Worm (Caenorhabditis elegans) whole organism, L3 larva: Measurements from ENCODE around the gene srh-233.

ENCODE experiments used
- R02D3.7 ChIP-seq: fragments of 150-350 bp; optimal IDR thresholded peaks from 2 replicates; lab custom pipeline; 2014; ENCODE audit warnings: missing biosample characterization, missing genetic modification characterization
- ZK546.5 ChIP-seq: sonication (generic microtip); optimal IDR thresholded peaks from 2 replicates; lab custom pipeline; 2017; ENCODE audit warnings: missing biosample characterization, missing genetic modification characterization
- aly-2 ChIP-seq: fragments of 150-350 bp; optimal IDR thresholded peaks from 2 replicates; lab custom pipeline; 2014; ENCODE audit warnings: missing biosample characterization, missing genetic modification characterization
- ama-1 ChIP-seq: fragments of 150-350 bp; optimal IDR thresholded peaks from 2 replicates; lab custom pipeline; 2018
- ceh-16 ChIP-seq: sonication (generic microtip); optimal IDR thresholded peaks from 2 replicates; lab custom pipeline; 2017; ENCODE audit warnings: missing biosample characterization, missing genetic modification characterization
- ceh-28 ChIP-seq: fragments of 150-350 bp; optimal IDR thresholded peaks from 2 replicates; lab custom pipeline; 2014; ENCODE audit warnings: missing biosample characterization, missing genetic modification reagents, missing genetic modification characterization
- ceh-82 ChIP-seq: fragments of 150-350 bp; optimal IDR thresholded peaks from 2 replicates; lab custom pipeline; 2014; ENCODE audit warnings: missing biosample characterization, missing genetic modification characterization
- ceh-9 ChIP-seq: sonication (generic microtip); optimal IDR thresholded peaks from 2 replicates; lab custom pipeline; 2018; ENCODE audit warnings: missing biosample characterization, missing genetic modification characterization
- daf-12 ChIP-seq: fragments of 150-350 bp; optimal IDR thresholded peaks from 2 replicates; lab custom pipeline; 2014; ENCODE audit warnings: missing biosample characterization, missing genetic modification reagents, missing genetic modification characterization
- egl-27 ChIP-seq: sonication (generic microtip); optimal IDR thresholded peaks from 4 replicates; lab custom pipeline; 2017; ENCODE audit warnings: missing biosample characterization, missing genetic modification reagents, missing genetic modification characterization
- egl-5 ChIP-seq: fragments of 150-350 bp; optimal IDR thresholded peaks from 2 replicates; lab custom pipeline; 2017; ENCODE audit warnings: missing biosample characterization, missing genetic modification reagents, missing genetic modification characterization, inconsistent platforms
- elt-1 ChIP-seq: fragments of 150-350 bp; optimal IDR thresholded peaks from 2 replicates; lab custom pipeline; 2014; ENCODE audit warnings: missing biosample characterization, missing genetic modification characterization
- elt-2 ChIP-seq: sonication (generic microtip); optimal IDR thresholded peaks from 2 replicates; lab custom pipeline; 2016; ENCODE audit warnings: missing genetic modification reagents, mild to moderate bottlenecking, missing genetic modification characterization, missing compliant biosample characterization
- elt-3 ChIP-seq, 3 experiments: fragments of 150-350 bp in 1 of 3; sonication (generic microtip) in 2 of 3; optimal IDR thresholded peaks; 2 replicates in 2 of 3; 4 replicates in 1 of 3; lab custom pipeline; 2014 to 2017; ENCODE audit warnings: missing biosample characterization in 3 of 3, missing genetic modification characterization in 3 of 3
- eor-1 ChIP-seq, 2 experiments: fragments of 150-350 bp; optimal IDR thresholded peaks; 2 replicates each; lab custom pipeline; 2014 to 2018; ENCODE audit warnings: missing biosample characterization in 2 of 2, missing genetic modification characterization in 2 of 2
- fkh-10 ChIP-seq: sonication (generic microtip); optimal IDR thresholded peaks from 2 replicates; lab custom pipeline; 2017; ENCODE audit warnings: missing biosample characterization, missing genetic modification reagents, missing genetic modification characterization
- fkh-2 ChIP-seq: fragments of 150-350 bp; optimal IDR thresholded peaks from 2 replicates; lab custom pipeline; 2014; ENCODE audit warnings: missing biosample characterization, missing genetic modification reagents, missing genetic modification characterization
- fos-1 ChIP-seq: fragments of 150-350 bp; optimal IDR thresholded peaks from 2 replicates; lab custom pipeline; 2014; ENCODE audit warnings: missing biosample characterization, missing genetic modification characterization
- hmg-11 ChIP-seq: sonication (generic microtip); optimal IDR thresholded peaks from 2 replicates; lab custom pipeline; 2016; ENCODE audit warnings: missing genetic modification characterization, missing compliant biosample characterization
- jun-1 ChIP-seq: fragments of 150-350 bp; optimal IDR thresholded peaks from 2 replicates; lab custom pipeline; 2014; ENCODE audit warnings: missing biosample characterization, missing genetic modification reagents, missing genetic modification characterization
- lin-15B ChIP-seq: fragments of 150-350 bp; optimal IDR thresholded peaks from 2 replicates; lab custom pipeline; 2014; ENCODE audit warnings: missing biosample characterization, missing genetic modification characterization
- lin-39 ChIP-seq: fragments of 150-350 bp; optimal IDR thresholded peaks from 2 replicates; lab custom pipeline; 2018; ENCODE audit warnings: missing biosample characterization, missing genetic modification reagents, missing genetic modification characterization
- lsy-12 ChIP-seq: sonication (generic microtip); optimal IDR thresholded peaks from 2 replicates; lab custom pipeline; 2016; ENCODE audit warnings: mild to moderate bottlenecking, missing genetic modification characterization, missing compliant biosample characterization
- mdl-1 ChIP-seq: fragments of 150-350 bp; optimal IDR thresholded peaks from 2 replicates; lab custom pipeline; 2014; ENCODE audit warnings: missing biosample characterization, missing genetic modification characterization
- mml-1 ChIP-seq: fragments of 150-350 bp; sonication (generic microtip); optimal IDR thresholded peaks from 3 replicates; lab custom pipeline; 2014; ENCODE audit warnings: missing biosample characterization, missing genetic modification characterization
- nfya-1 ChIP-seq: sonication (generic microtip); optimal IDR thresholded peaks from 2 replicates; lab custom pipeline; 2017; ENCODE audit warnings: missing genetic modification characterization, mild to moderate bottlenecking, missing compliant biosample characterization, antibody characterized with exemption, moderate library complexity; ENCODE audit not compliant: insufficient read depth
- nhr-11 ChIP-seq: fragments of 150-350 bp; optimal IDR thresholded peaks from 2 replicates; lab custom pipeline; 2014; ENCODE audit warnings: missing biosample characterization, missing genetic modification characterization
- nhr-12 ChIP-seq: fragments of 150-350 bp; optimal IDR thresholded peaks from 2 replicates; lab custom pipeline; 2014; ENCODE audit warnings: missing biosample characterization, missing genetic modification characterization
- nhr-23 ChIP-seq: fragments of 150-350 bp; optimal IDR thresholded peaks from 2 replicates; lab custom pipeline; 2014; ENCODE audit warnings: missing biosample characterization, missing genetic modification reagents, missing genetic modification characterization
- nhr-237 ChIP-seq: fragments of 150-350 bp; optimal IDR thresholded peaks from 2 replicates; lab custom pipeline; 2014; ENCODE audit warnings: missing biosample characterization, missing genetic modification characterization
- nhr-25 ChIP-seq: sonication (generic microtip); optimal IDR thresholded peaks from 2 replicates; lab custom pipeline; 2017; ENCODE audit warnings: missing biosample characterization, missing genetic modification characterization
- nhr-28 ChIP-seq: fragments of 150-350 bp; optimal IDR thresholded peaks from 2 replicates; lab custom pipeline; 2014; ENCODE audit warnings: missing biosample characterization, missing genetic modification characterization
- nhr-43 ChIP-seq: sonication (generic microtip); optimal IDR thresholded peaks from 2 replicates; lab custom pipeline; 2016; ENCODE audit warnings: mild to moderate bottlenecking, missing genetic modification characterization, missing compliant biosample characterization; ENCODE audit not compliant: poor library complexity, severe bottlenecking
- nhr-67 ChIP-seq: fragments of 150-350 bp; optimal IDR thresholded peaks from 2 replicates; lab custom pipeline; 2014; ENCODE audit warnings: missing biosample characterization, missing genetic modification characterization
- nhr-76 ChIP-seq: fragments of 150-350 bp; sonication (generic microtip); optimal IDR thresholded peaks from 5 replicates; lab custom pipeline; 2014; ENCODE audit warnings: missing biosample characterization, missing genetic modification characterization
- nhr-77 ChIP-seq: fragments of 150-350 bp; optimal IDR thresholded peaks from 2 replicates; lab custom pipeline; 2014; ENCODE audit warnings: missing biosample characterization, missing genetic modification characterization
- pha-4 ChIP-seq: fragments of 150-350 bp; optimal IDR thresholded peaks from 2 replicates; lab custom pipeline; 2014; ENCODE audit warnings: missing biosample characterization, missing genetic modification reagents, missing genetic modification characterization
- pqm-1 ChIP-seq: fragments of 150-350 bp; optimal IDR thresholded peaks from 2 replicates; lab custom pipeline; 2017; ENCODE audit warnings: missing biosample characterization, missing genetic modification characterization, inconsistent platforms
- sea-2 ChIP-seq: fragments of 150-350 bp; sonication (generic microtip); optimal IDR thresholded peaks from 4 replicates; lab custom pipeline; 2014; ENCODE audit warnings: missing biosample characterization, missing genetic modification reagents, missing genetic modification characterization
- skn-1 ChIP-seq: fragments of 150-350 bp; optimal IDR thresholded peaks from 2 replicates; lab custom pipeline; 2014; ENCODE audit warnings: missing biosample characterization, missing genetic modification characterization
- snpc-4 ChIP-seq: fragments of 150-350 bp; optimal IDR thresholded peaks from 2 replicates; lab custom pipeline; 2014; ENCODE audit warnings: missing biosample characterization, missing genetic modification characterization
- tbx-2 ChIP-seq: sonication (generic microtip); optimal IDR thresholded peaks from 2 replicates; lab custom pipeline; 2016; ENCODE audit warnings: mild to moderate bottlenecking, missing genetic modification characterization, missing compliant biosample characterization
- unc-39 ChIP-seq: sonication (generic microtip); optimal IDR thresholded peaks from 4 replicates; lab custom pipeline; 2017; ENCODE audit warnings: missing biosample characterization, missing genetic modification characterization
- unc-62 ChIP-seq: fragments of 150-350 bp; sonication (generic microtip); optimal IDR thresholded peaks from 4 replicates; lab custom pipeline; 2014; ENCODE audit warnings: missing biosample characterization, missing genetic modification reagents, missing genetic modification characterization
- zag-1 ChIP-seq: fragments of 150-350 bp; optimal IDR thresholded peaks from 2 replicates; lab custom pipeline; 2014; ENCODE audit warnings: missing biosample characterization, missing genetic modification characterization
- ztf-11 ChIP-seq: fragments of 150-350 bp; optimal IDR thresholded peaks from 2 replicates; lab custom pipeline; 2014; ENCODE audit warnings: missing biosample characterization, missing genetic modification characterization
- ztf-4 ChIP-seq: fragments of 150-350 bp; optimal IDR thresholded peaks from 2 replicates; lab custom pipeline; 2014; ENCODE audit warnings: missing biosample characterization, missing genetic modification characterization

The srh-233 gene

DNA sequence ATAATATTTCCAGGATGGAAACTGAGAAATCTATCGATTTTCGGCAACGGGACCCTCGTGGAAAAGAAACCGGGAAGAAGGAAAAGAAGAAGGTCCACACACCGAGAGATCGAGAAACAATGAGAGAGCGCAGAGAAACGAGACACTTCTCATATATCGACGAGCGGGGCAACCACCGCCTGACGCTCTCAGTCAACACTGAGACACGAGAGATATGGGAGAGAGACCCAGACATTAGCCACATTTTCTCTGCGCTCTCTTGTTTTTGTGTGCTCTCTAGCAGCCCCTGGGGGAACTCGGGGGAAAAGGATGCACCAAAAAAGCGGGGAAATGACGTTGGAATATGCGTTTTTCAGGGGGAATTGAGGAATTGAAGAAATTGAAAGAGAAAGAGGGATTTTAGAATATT lies 43.4 kb upstream of the srh-233 start:
- TF ChIP-seq tbx-2 (tag; lab: Kevin White, UChicago) (peak; percentile 13), unc-62 (GFP tag; lab: Kevin White, UChicago) (peak; percentile 48), nhr-77 (no peak), nhr-76 (tag; lab: Kevin White, UChicago) (no peak), jun-1 (peak; percentile 41), daf-12 (tag; lab: Kevin White, UChicago) (no peak), aly-2 (tag; lab: Kevin White, UChicago) (no peak), mdl-1 (tag; lab: Kevin White, UChicago) (peak; percentile 65), egl-5 (peak; percentile 36), nhr-237 (tag; lab: Kevin White, UChicago) (no peak), egl-27 (no peak), ceh-82 (peak; percentile 17), elt-2 (tag; lab: Kevin White, UChicago) (peak; percentile 50), nhr-28 (tag; lab: Kevin White, UChicago) (no peak), pha-4 (tag; lab: Kevin White, UChicago) (peak; percentile 74), lsy-12 (tag; lab: Kevin White, UChicago) (no peak), unc-39 (no peak), nhr-25 (peak; percentile 34), nhr-11 (tag; lab: Kevin White, UChicago) (no peak), ceh-16 (tag; lab: Kevin White, UChicago) (no peak), hmg-11 (tag; lab: Kevin White, UChicago) (peak; percentile 93), eor-1 (tag; optimal IDR thresholded peaks at IDR 0.05; lab: Kevin White, UChicago) (no peak), ztf-11 (tag; lab: Kevin White, UChicago) (no peak), ZK546.5 (tag; lab: Kevin White, UChicago) (no peak), lin-39 (peak; percentile 87), elt-1 (no peak), ztf-4 (tag; lab: Kevin White, UChicago) (no peak), ceh-9 (no peak), ceh-28 (peak; percentile 90), nhr-12 (tag; lab: Kevin White, UChicago) (no peak), fkh-10 (GFP tag; lab: Kevin White, UChicago) (peak; percentile 68), nhr-43 (tag; lab: Kevin White, UChicago) (no peak), elt-3 (tag; optimal IDR thresholded peaks at IDR 0.05; lab: Kevin White, UChicago) (no peak), nhr-23 (tag; lab: Kevin White, UChicago) (peak; percentile 42), fkh-2 (tag; lab: Kevin White, UChicago) (no peak), fos-1 (no peak), nhr-67 (no peak), zag-1 (tag; lab: Kevin White, UChicago) (no peak), lin-15B (tag; lab: Kevin White, UChicago) (peak; percentile 7), pqm-1 (tag; lab: Kevin White, UChicago) (peak; percentile 7), nfya-1 (tag; lab: Kevin White, UChicago) (peak; percentile 89), sea-2 (GFP tag; lab: Kevin White, UChicago) (peak; percentile 30), mml-1 (tag; lab: Kevin White, UChicago) (no peak), snpc-4 (tag; lab: Kevin White, UChicago) (peak; percentile 32), R02D3.7 (tag; lab: Kevin White, UChicago) (peak; percentile 37), ama-1 (peak; percentile 26), skn-1 (tag; lab: Kevin White, UChicago) (no peak)
- TF ChIP-seq, all 47 proteins: peak for 21
